Worm (Caenorhabditis elegans) whole organism, L3 larva: ENCODE results near the gene F46F2.5.

Experiments
- R02D3.7 ChIP-seq: fragments of 150-350 bp; optimal IDR thresholded peaks from 2 replicates; lab custom pipeline; 2014; ENCODE audit warnings: missing biosample characterization, missing genetic modification characterization
- ceh-16 ChIP-seq: sonication (generic microtip); optimal IDR thresholded peaks from 2 replicates; lab custom pipeline; 2017; ENCODE audit warnings: missing biosample characterization, missing genetic modification characterization
- nhr-11 ChIP-seq: fragments of 150-350 bp; optimal IDR thresholded peaks from 2 replicates; lab custom pipeline; 2014; ENCODE audit warnings: missing biosample characterization, missing genetic modification characterization
- nhr-237 ChIP-seq: fragments of 150-350 bp; optimal IDR thresholded peaks from 2 replicates; lab custom pipeline; 2014; ENCODE audit warnings: missing biosample characterization, missing genetic modification characterization
- nhr-25 ChIP-seq: sonication (generic microtip); optimal IDR thresholded peaks from 2 replicates; lab custom pipeline; 2017; ENCODE audit warnings: missing biosample characterization, missing genetic modification characterization
- pha-4 ChIP-seq: fragments of 150-350 bp; optimal IDR thresholded peaks from 2 replicates; lab custom pipeline; 2014; ENCODE audit warnings: missing biosample characterization, missing genetic modification reagents, missing genetic modification characterization
- skn-1 ChIP-seq: fragments of 150-350 bp; optimal IDR thresholded peaks from 2 replicates; lab custom pipeline; 2014; ENCODE audit warnings: missing biosample characterization, missing genetic modification characterization
- unc-39 ChIP-seq: sonication (generic microtip); optimal IDR thresholded peaks from 4 replicates; lab custom pipeline; 2017; ENCODE audit warnings: missing biosample characterization, missing genetic modification characterization
- ztf-4 ChIP-seq: fragments of 150-350 bp; optimal IDR thresholded peaks from 2 replicates; lab custom pipeline; 2014; ENCODE audit warnings: missing biosample characterization, missing genetic modification characterization

ce11 chrX:15268461-15268860 is 5.9 kb downstream of the F46F2.5 start:
- no peak for TF ChIP-seq nhr-11 (tag; lab: Kevin White, UChicago)
- no peak for TF ChIP-seq unc-39
- no peak for TF ChIP-seq nhr-25 (tag; lab: Kevin White, UChicago)
- TF ChIP-seq skn-1 (tag; lab: Kevin White, UChicago) = no peak
- TF ChIP-seq nhr-237 (tag; lab: Kevin White, UChicago) = no peak
- no peak for TF ChIP-seq pha-4 (tag; lab: Kevin White, UChicago)
- no peak for TF ChIP-seq ceh-16 (tag; lab: Kevin White, UChicago)
- TF ChIP-seq ztf-4 (tag; lab: Kevin White, UChicago) = no peak
- no peak for TF ChIP-seq R02D3.7 (tag; lab: Kevin White, UChicago)
